Fruit fly (Drosophila melanogaster) whole organism, prepupa: ENCODE measurements around the gene dgt2.

Experiments
- CG10631 ChIP-seq: fragments of 200-800 bp; sonication (Bioruptor generic); optimal IDR thresholded peaks from 2 replicates; lab custom pipeline; 2016; ENCODE audit warnings: missing biosample characterization, missing genetic modification characterization
- CG10669 ChIP-seq: fragments of 200-800 bp; sonication (Bioruptor generic); optimal IDR thresholded peaks from 3 replicates; lab custom pipeline; 2018; ENCODE audit warnings: missing biosample characterization, mild to moderate bottlenecking, missing genetic modification characterization, moderate library complexity
- CG11762 ChIP-seq: fragments of 200-800 bp; sonication (Bioruptor generic); optimal IDR thresholded peaks from 3 replicates; lab custom pipeline; 2016; ENCODE audit warnings: missing biosample characterization, missing genetic modification characterization; ENCODE audit not compliant: insufficient read depth
- CG11902 ChIP-seq: fragments of 200-800 bp; sonication (Bioruptor generic); optimal IDR thresholded peaks from 3 replicates; lab custom pipeline; 2016; ENCODE audit warnings: missing biosample characterization, missing genetic modification characterization
- CG15336 ChIP-seq: fragments of 200-800 bp; sonication (Bioruptor generic); IDR thresholded peaks from 2 replicates; pipeline ENCODE4 v1.3.6; 2022; ENCODE audit warnings: missing biosample characterization, missing genetic modification characterization
- CG1621 ChIP-seq: fragments of 200-800 bp; sonication (Bioruptor generic); optimal IDR thresholded peaks from 3 replicates; lab custom pipeline; 2018; ENCODE audit warnings: missing biosample characterization, mild to moderate bottlenecking, missing genetic modification characterization
- CG16779 ChIP-seq: fragments of 200-800 bp; sonication (Bioruptor generic); optimal IDR thresholded peaks from 3 replicates; lab custom pipeline; 2017; ENCODE audit warnings: missing biosample characterization, mild to moderate bottlenecking, missing genetic modification characterization
- CG3032 ChIP-seq: fragments of 200-800 bp; optimal IDR thresholded peaks from 2 replicates; lab custom pipeline; 2019; ENCODE audit warnings: missing biosample characterization, mild to moderate bottlenecking, missing genetic modification characterization, moderate library complexity
- CG34406 ChIP-seq: fragments of 200-800 bp; sonication (Bioruptor generic); optimal IDR thresholded peaks from 3 replicates; lab custom pipeline; 2016; ENCODE audit warnings: missing biosample characterization, missing genetic modification characterization
- CG4318 ChIP-seq: fragments of 200-800 bp; sonication (Bioruptor generic); optimal IDR thresholded peaks from 3 replicates; lab custom pipeline; 2017; ENCODE audit warnings: missing biosample characterization, mild to moderate bottlenecking, missing genetic modification characterization
- CG6163 ChIP-seq: fragments of 200-800 bp; sonication (Bioruptor generic); IDR thresholded peaks from 3 replicates; pipeline ENCODE4 v1.3.6; 2022; ENCODE audit warnings: missing biosample characterization, missing genetic modification characterization
- CG6792 ChIP-seq: fragments of 200-800 bp; sonication (Bioruptor generic); optimal IDR thresholded peaks from 3 replicates; lab custom pipeline; 2016; ENCODE audit warnings: missing biosample characterization, missing genetic modification characterization
- CG6808 ChIP-seq: fragments of 200-800 bp; sonication (Bioruptor generic); optimal IDR thresholded peaks from 3 replicates; lab custom pipeline; 2017; ENCODE audit warnings: missing biosample characterization, missing genetic modification characterization, mild to moderate bottlenecking, moderate library complexity, missing genetic modification reagents
- CG8119 ChIP-seq: fragments of 200-800 bp; sonication (Bioruptor generic); IDR thresholded peaks from 3 replicates; pipeline ENCODE4 v1.3.6; 2022; ENCODE audit warnings: missing biosample characterization, missing genetic modification characterization
- CG8319 ChIP-seq: fragments of 200-800 bp; sonication (Bioruptor generic); optimal IDR thresholded peaks from 3 replicates; lab custom pipeline; 2016; ENCODE audit warnings: missing biosample characterization, missing genetic modification characterization
- Eip75B ChIP-seq: fragments of 200-800 bp; sonication (Bioruptor generic); optimal IDR thresholded peaks from 3 replicates; lab custom pipeline; 2016; ENCODE audit warnings: missing biosample characterization, missing genetic modification characterization
- Eip78C ChIP-seq: fragments of 200-800 bp; sonication (Bioruptor generic); peaks from one replicate; lab custom pipeline; 2016; ENCODE audit warnings: missing biosample characterization, missing genetic modification characterization
- Eip93F ChIP-seq: fragments of 200-800 bp; sonication (Bioruptor generic); optimal IDR thresholded peaks from 2 replicates; lab custom pipeline; 2016; ENCODE audit warnings: missing biosample characterization, mild to moderate bottlenecking, missing genetic modification characterization
- Ets21C ChIP-seq: fragments of 200-800 bp; sonication (Bioruptor generic); optimal IDR thresholded peaks from 3 replicates; lab custom pipeline; 2016; ENCODE audit warnings: missing biosample characterization, missing genetic modification characterization
- Gug ChIP-seq: fragments of 200-800 bp; sonication (Bioruptor generic); IDR thresholded peaks from 2 replicates; pipeline ENCODE4 v1.3.6; 2022; ENCODE audit warnings: missing biosample characterization, missing genetic modification characterization
- Hr38 ChIP-seq: sonication (Bioruptor generic); optimal IDR thresholded peaks from 2 replicates; lab custom pipeline; 2016; ENCODE audit warnings: missing biosample characterization, missing genetic modification characterization
- Hr39 ChIP-seq: fragments of 200-800 bp; sonication (Bioruptor generic); optimal IDR thresholded peaks from 2 replicates; lab custom pipeline; 2016; ENCODE audit warnings: missing biosample characterization, missing genetic modification characterization
- Met ChIP-seq: fragments of 200-800 bp; sonication (Bioruptor generic); optimal IDR thresholded peaks from 3 replicates; lab custom pipeline; 2016; ENCODE audit warnings: missing biosample characterization, missing genetic modification characterization
- OdsH ChIP-seq: fragments of 200-800 bp; sonication (Bioruptor generic); optimal IDR thresholded peaks from 3 replicates; lab custom pipeline; 2016; ENCODE audit warnings: missing biosample characterization, missing genetic modification characterization
- Sox15 ChIP-seq: fragments of 200-800 bp; sonication (Bioruptor generic); optimal IDR thresholded peaks from 3 replicates; lab custom pipeline; 2016; ENCODE audit warnings: missing biosample characterization, missing genetic modification characterization
- achi ChIP-seq: fragments of 200-800 bp; sonication (Bioruptor generic); optimal IDR thresholded peaks from 3 replicates; lab custom pipeline; 2016; ENCODE audit warnings: missing biosample characterization, missing genetic modification characterization
- dac ChIP-seq: fragments of 200-800 bp; sonication (Bioruptor generic); optimal IDR thresholded peaks from 2 replicates; lab custom pipeline; 2017; ENCODE audit warnings: missing biosample characterization, mild to moderate bottlenecking, missing genetic modification characterization
- dsx ChIP-seq: fragments of 200-800 bp; optimal IDR thresholded peaks from 3 replicates; lab custom pipeline; 2019; ENCODE audit warnings: missing biosample characterization, mild to moderate bottlenecking, missing genetic modification characterization, moderate library complexity; ENCODE audit not compliant: poor library complexity, severe bottlenecking
- eg ChIP-seq: fragments of 200-800 bp; sonication (Bioruptor generic); IDR thresholded peaks from 3 replicates; pipeline ENCODE4 v1.3.6; 2022; ENCODE audit warnings: missing biosample characterization, missing genetic modification characterization
- fd59A ChIP-seq: fragments of 200-800 bp; sonication (Bioruptor generic); optimal IDR thresholded peaks from 2 replicates; lab custom pipeline; 2017; ENCODE audit warnings: missing biosample characterization, mild to moderate bottlenecking, missing genetic modification characterization, missing genetic modification reagents
- fd85E ChIP-seq: fragments of 200-800 bp; sonication (Bioruptor generic); optimal IDR thresholded peaks from 3 replicates; lab custom pipeline; 2016; ENCODE audit warnings: missing biosample characterization, missing genetic modification characterization
- lz ChIP-seq: fragments of 200-800 bp; sonication (Bioruptor generic); optimal IDR thresholded peaks from 3 replicates; lab custom pipeline; 2016; ENCODE audit warnings: missing biosample characterization, missing genetic modification characterization
- pdm3 ChIP-seq: fragments of 200-800 bp; sonication (Bioruptor generic); optimal IDR thresholded peaks from 3 replicates; lab custom pipeline; 2016; ENCODE audit warnings: missing biosample characterization, missing genetic modification characterization
- spab ChIP-seq: fragments of 200-800 bp; sonication (Bioruptor generic); optimal IDR thresholded peaks from 2 replicates; lab custom pipeline; 2017; ENCODE audit warnings: missing biosample characterization, mild to moderate bottlenecking, missing genetic modification characterization, missing genetic modification reagents
- ss ChIP-seq, 2 experiments: fragments of 200-800 bp; sonication (Bioruptor generic); optimal IDR thresholded peaks; 2 replicates in 1 of 2; 3 replicates in 1 of 2; lab custom pipeline; 2017 to 2018; ENCODE audit warnings: mild to moderate bottlenecking in 2 of 2, missing biosample characterization in 2 of 2, missing genetic modification characterization in 2 of 2, moderate library complexity in 1 of 2
- svp ChIP-seq: fragments of 200-800 bp; sonication (Bioruptor generic); peaks from one replicate; lab custom pipeline; 2016; ENCODE audit warnings: missing biosample characterization, missing genetic modification characterization
- vri ChIP-seq: fragments of 200-800 bp; sonication (Bioruptor generic); optimal IDR thresholded peaks from 3 replicates; lab custom pipeline; 2016; ENCODE audit warnings: missing biosample characterization, mild to moderate bottlenecking, missing genetic modification characterization

dgt2 gene

dm6 chr2L:12029594-12030197 is 40.0 kb downstream of the dgt2 start:
- TF ChIP-seq svp (GFP tag; lab: Kevin White, UChicago) (peak; percentile 84), Sox15 (GFP tag; lab: Kevin White, UChicago) (no peak), vri (GFP tag; lab: Kevin White, UChicago) (peak; percentile 66), pdm3 (no peak)

- TF ChIP-seq pdm3 = no peak
- TF ChIP-seq vri (GFP tag; lab: Kevin White, UChicago) = peak; percentile 57
- TF ChIP-seq svp (GFP tag; lab: Kevin White, UChicago) = peak; percentile 25
- TF ChIP-seq CG10669 (GFP tag; lab: Kevin White, UChicago) = no peak
- peak; percentile 2 for TF ChIP-seq Eip93F (GFP tag; lab: Kevin White, UChicago)
These were observed 40.9 kb downstream of the dgt2 start for dm6 chr2L:12030552-12031131.

dm6 chr2L:12033890-12034289 is 44.2 kb downstream of the dgt2 start, which contains the start of gene CG18788:
Gene CG18788, plus strand, starts transcription at chr2L:12034190.
- TF ChIP-seq fd85E (GFP tag; lab: Kevin White, UChicago) = no peak
- no peak for TF ChIP-seq CG3032 (tag; lab: Kevin White, UChicago)
- no peak for TF ChIP-seq eg (GFP tag; lab: Robert Waterston, UW)
- TF ChIP-seq Ets21C (GFP tag; lab: Kevin White, UChicago) = no peak
- TF ChIP-seq CG34406 (GFP tag; lab: Kevin White, UChicago) = no peak
- no peak for TF ChIP-seq CG10631 (GFP tag; lab: Kevin White, UChicago)
- TF ChIP-seq CG8119 (GFP tag; lab: Robert Waterston, UW) = no peak
- no peak for TF ChIP-seq CG6792
- no peak for TF ChIP-seq CG8319 (GFP tag; lab: Kevin White, UChicago)
- no peak for TF ChIP-seq vri (GFP tag; lab: Kevin White, UChicago)
- no peak for TF ChIP-seq dsx (GFP tag; lab: Kevin White, UChicago)
- TF ChIP-seq fd59A = no peak
- no peak for TF ChIP-seq dac (GFP tag; lab: Kevin White, UChicago)
- TF ChIP-seq Eip75B (GFP tag; lab: Kevin White, UChicago) = no peak

dm6 chr2L:12038177-12038581 is 48.4 kb downstream of the dgt2 start, which contains the start of gene Tom70:
Gene Tom70, minus strand, starts transcription at chr2L:12038511.
- no peak for TF ChIP-seq fd59A
- TF ChIP-seq vri (GFP tag; lab: Kevin White, UChicago) = peak; percentile 97
- peak; percentile 25 for TF ChIP-seq dsx (GFP tag; lab: Kevin White, UChicago)
- no peak for TF ChIP-seq CG11902
- no peak for TF ChIP-seq CG11762
- no peak for TF ChIP-seq Met (GFP tag; lab: Kevin White, UChicago)

dm6 chr2L:12040510-12040909 is 50.8 kb downstream of the dgt2 start, which contains the start of gene CG6766:
Gene CG6766, minus strand, starts transcription at chr2L:12040689.
- TF ChIP-seq achi (GFP tag; lab: Kevin White, UChicago) (no peak), CG6808 (GFP tag; lab: Kevin White, UChicago) (no peak), CG3032 (tag; lab: Kevin White, UChicago) (no peak), CG15336 (no peak), CG8319 (GFP tag; lab: Kevin White, UChicago) (no peak), CG34406 (GFP tag; lab: Kevin White, UChicago) (no peak), CG4318 (GFP tag; lab: Kevin White, UChicago) (no peak), lz (no peak), OdsH (GFP tag; lab: Kevin White, UChicago) (no peak), Hr38 (GFP tag; lab: Kevin White, UChicago) (no peak), Gug (no peak), CG1621 (tag; lab: Kevin White, UChicago) (no peak), Hr39 (GFP tag; lab: Kevin White, UChicago) (no peak), Eip78C (GFP tag; lab: Kevin White, UChicago) (peak; percentile 7), svp (GFP tag; lab: Kevin White, UChicago) (no peak), vri (GFP tag; lab: Kevin White, UChicago) (peak; percentile 12), CG16779 (tag; lab: Kevin White, UChicago) (no peak), ss (GFP tag; optimal IDR thresholded peaks at IDR 0.05; lab: Kevin White, UChicago) (no peak), dsx (GFP tag; lab: Kevin White, UChicago) (peak; percentile 8), Eip93F (GFP tag; lab: Kevin White, UChicago) (no peak), CG6163 (GFP tag; lab: Robert Waterston, UW) (no peak), spab (no peak)
